Worm (Caenorhabditis elegans) whole organism, L4 larva: ENCODE data around the gene C10G8.3.

Source experiments
- spr-1 ChIP-seq: sonication (generic microtip); optimal IDR thresholded peaks from 2 replicates; lab custom pipeline; 2016; ENCODE audit warnings: mild to moderate bottlenecking, missing genetic modification characterization, missing compliant biosample characterization
- tag-97 ChIP-seq: fragments of 200-800 bp; sonication (Bioruptor generic); IDR thresholded peaks from 2 replicates; pipeline ENCODE4 v1.3.6; 2022; ENCODE audit warnings: missing genetic modification characterization, missing compliant biosample characterization

- no peak for TF ChIP-seq tag-97
- no peak for TF ChIP-seq spr-1 (tag; lab: Kevin White, UChicago)
Observed at ce11 chrV:5275426-5276007, 37.0 kb upstream of the C10G8.3 start.
